Fruit fly (Drosophila melanogaster) whole organism, embryonic: ENCODE measurements around the gene GstT4.
A peak's percentile ranks its signal among the peaks of the same experiment; 100 is the strongest.

Experiments
- Adf1 ChIP-seq: fragments of 200-800 bp; sonication (Bioruptor generic); IDR thresholded peaks from 2 replicates; pipeline ENCODE4 v1.3.6; 2022; ENCODE audit warnings: missing biosample characterization, missing genetic modification characterization
- Asciz ChIP-seq: fragments of 200-800 bp; sonication (Bioruptor generic); optimal IDR thresholded peaks from 2 replicates; lab custom pipeline; 2017; ENCODE audit warnings: missing biosample characterization, mild to moderate bottlenecking, missing genetic modification characterization, missing genetic modification reagents
- Awh ChIP-seq: fragments of 200-800 bp; sonication (Bioruptor generic); IDR thresholded peaks from 2 replicates; pipeline ENCODE4, ENCODE4 v1.3.6; 2022; ENCODE audit warnings: missing biosample characterization, missing genetic modification characterization
- B-H1 ChIP-seq: fragments of 200-800 bp; sonication (Bioruptor generic); IDR thresholded peaks from 3 replicates; pipeline ENCODE4 v1.3.6; 2022; ENCODE audit warnings: missing biosample characterization, missing genetic modification characterization
- CG1024 ChIP-seq: fragments of 200-800 bp; sonication (Bioruptor generic); IDR thresholded peaks from 2 replicates; pipeline ENCODE4 v1.3.6; 2022; ENCODE audit warnings: missing biosample characterization, missing genetic modification characterization
- CG10274 ChIP-seq: fragments of 200-800 bp; sonication (Bioruptor generic); optimal IDR thresholded peaks from 3 replicates; lab custom pipeline; 2017; ENCODE audit warnings: missing biosample characterization, mild to moderate bottlenecking, missing genetic modification characterization
- CG10543 ChIP-seq: fragments of 200-800 bp; sonication (Bioruptor generic); optimal IDR thresholded peaks from 3 replicates; lab custom pipeline; 2017; ENCODE audit warnings: missing biosample characterization, mild to moderate bottlenecking, missing genetic modification characterization, moderate library complexity
- CG12071 ChIP-seq: fragments of 200-800 bp; sonication (Bioruptor generic); optimal IDR thresholded peaks from 3 replicates; lab custom pipeline; 2018; ENCODE audit warnings: missing biosample characterization, mild to moderate bottlenecking, missing genetic modification characterization
- CG12299 ChIP-seq: fragments of 200-800 bp; sonication (Bioruptor generic); optimal IDR thresholded peaks from 2 replicates; lab custom pipeline; 2018; ENCODE audit warnings: missing biosample characterization, mild to moderate bottlenecking, missing genetic modification characterization
- CG12744 ChIP-seq: fragments of 200-800 bp; sonication (Bioruptor generic); optimal IDR thresholded peaks from 2 replicates; lab custom pipeline; 2016; ENCODE audit warnings: missing biosample characterization, missing genetic modification characterization
- CG12769 ChIP-seq: fragments of 200-800 bp; sonication (Bioruptor generic); optimal IDR thresholded peaks from 2 replicates; lab custom pipeline; 2019; ENCODE audit warnings: missing biosample characterization, mild to moderate bottlenecking, missing genetic modification characterization, moderate library complexity
- CG13296 ChIP-seq: fragments of 200-800 bp; sonication (Bioruptor generic); optimal IDR thresholded peaks from 3 replicates; lab custom pipeline; 2018; ENCODE audit warnings: missing biosample characterization, mild to moderate bottlenecking, missing genetic modification characterization
- CG14050 ChIP-seq: fragments of 200-800 bp; sonication (Bioruptor generic); IDR thresholded peaks from 3 replicates; pipeline ENCODE4 v1.3.6; 2022; ENCODE audit warnings: missing biosample characterization, missing genetic modification characterization
- CG16815 ChIP-seq: fragments of 200-800 bp; sonication (Bioruptor generic); optimal IDR thresholded peaks from 3 replicates; lab custom pipeline; 2017; ENCODE audit warnings: missing biosample characterization, mild to moderate bottlenecking, missing genetic modification characterization
- CG2129 ChIP-seq: fragments of 200-800 bp; sonication (Bioruptor generic); IDR thresholded peaks from 2 replicates; pipeline ENCODE4 v1.3.6; 2022; ENCODE audit warnings: missing biosample characterization, missing genetic modification characterization; ENCODE audit not compliant: partially characterized antibody
- CG2712 ChIP-seq: fragments of 200-800 bp; optimal IDR thresholded peaks from 3 replicates; lab custom pipeline; 2019; ENCODE audit warnings: missing biosample characterization, mild to moderate bottlenecking, missing genetic modification characterization, moderate library complexity
- CG43689 ChIP-seq: fragments of 200-800 bp; sonication (Bioruptor generic); IDR thresholded peaks from 2 replicates; pipeline ENCODE4 v1.3.6; 2022; ENCODE audit warnings: missing biosample characterization, missing genetic modification characterization
- CG6683 ChIP-seq: fragments of 200-800 bp; sonication (Bioruptor generic); optimal IDR thresholded peaks from 2 replicates; lab custom pipeline; 2017; ENCODE audit warnings: missing biosample characterization, mild to moderate bottlenecking, missing genetic modification characterization, missing genetic modification reagents
- CG7372 ChIP-seq: fragments of 200-800 bp; sonication (Bioruptor generic); IDR thresholded peaks from 2 replicates; pipeline ENCODE4 v1.3.6; 2022; ENCODE audit warnings: missing biosample characterization, missing genetic modification characterization
- Deaf1 ChIP-seq: fragments of 200-800 bp; optimal IDR thresholded peaks from 3 replicates; lab custom pipeline; 2019; ENCODE audit warnings: missing biosample characterization, mild to moderate bottlenecking, missing genetic modification characterization, moderate library complexity
- Fer2 ChIP-seq: fragments of 200-800 bp; sonication (Bioruptor generic); optimal IDR thresholded peaks from 2 replicates; lab custom pipeline; 2018; ENCODE audit warnings: missing biosample characterization, mild to moderate bottlenecking, missing genetic modification characterization, moderate library complexity
- Gug ChIP-seq: fragments of 200-800 bp; sonication (Bioruptor generic); IDR thresholded peaks from 4 replicates; pipeline ENCODE4 v1.3.6; 2022; ENCODE audit warnings: missing biosample characterization, missing genetic modification characterization
- HLHmδ ChIP-seq: fragments of 200-800 bp; sonication (Bioruptor generic); optimal IDR thresholded peaks from 2 replicates; lab custom pipeline; 2018; ENCODE audit warnings: missing biosample characterization, mild to moderate bottlenecking, missing genetic modification characterization, moderate library complexity
- NFAT ChIP-seq: fragments of 200-800 bp; sonication (Bioruptor generic); IDR thresholded peaks from 2 replicates; pipeline ENCODE4 v1.3.6; 2022; ENCODE audit warnings: missing biosample characterization, missing genetic modification characterization
- Poxn ChIP-seq: fragments of 200-800 bp; sonication (Bioruptor generic); IDR thresholded peaks from 2 replicates; pipeline ENCODE4 v1.3.6; 2022; ENCODE audit warnings: missing biosample characterization, missing genetic modification characterization
- Sry-β ChIP-seq: fragments of 200-800 bp; sonication (Bioruptor generic); optimal IDR thresholded peaks from 2 replicates; lab custom pipeline; 2018; ENCODE audit warnings: missing biosample characterization, mild to moderate bottlenecking, missing genetic modification characterization, moderate library complexity
- ab ChIP-seq: fragments of 200-800 bp; sonication (Bioruptor generic); optimal IDR thresholded peaks from 2 replicates; lab custom pipeline; 2016; ENCODE audit warnings: missing biosample characterization, missing genetic modification characterization
- ac ChIP-seq: fragments of 200-800 bp; sonication (Bioruptor generic); optimal IDR thresholded peaks from 3 replicates; lab custom pipeline; 2017; ENCODE audit warnings: missing biosample characterization, mild to moderate bottlenecking, missing genetic modification characterization
- al ChIP-seq: fragments of 200-800 bp; sonication (Bioruptor generic); IDR thresholded peaks from 2 replicates; pipeline ENCODE4 v1.3.6; 2022; ENCODE audit warnings: missing biosample characterization, missing genetic modification characterization
- caup ChIP-seq: fragments of 200-800 bp; sonication (Bioruptor generic); optimal IDR thresholded peaks from 3 replicates; lab custom pipeline; 2017; ENCODE audit warnings: missing biosample characterization, mild to moderate bottlenecking, missing genetic modification characterization, moderate library complexity; ENCODE audit not compliant: severe bottlenecking
- chif ChIP-seq, 2 experiments: fragments of 200-800 bp; sonication (Bioruptor generic); optimal IDR thresholded peaks; 3 replicates each; lab custom pipeline; 2016; ENCODE audit warnings: missing biosample characterization in 2 of 2, missing genetic modification characterization in 2 of 2
- crc ChIP-seq: fragments of 200-800 bp; sonication (Bioruptor generic); optimal IDR thresholded peaks from 2 replicates; lab custom pipeline; 2016; ENCODE audit warnings: missing biosample characterization, missing genetic modification characterization
- cwo ChIP-seq: fragments of 200-800 bp; sonication (Bioruptor generic); optimal IDR thresholded peaks from 3 replicates; lab custom pipeline; 2017; ENCODE audit warnings: missing biosample characterization, missing genetic modification characterization, mild to moderate bottlenecking, moderate library complexity, missing genetic modification reagents
- dmrt11E ChIP-seq: fragments of 200-800 bp; sonication (Bioruptor generic); optimal IDR thresholded peaks from 3 replicates; lab custom pipeline; 2018; ENCODE audit warnings: missing biosample characterization, mild to moderate bottlenecking, missing genetic modification characterization, moderate library complexity
- ewg ChIP-seq: fragments of 200-800 bp; sonication (Bioruptor generic); optimal IDR thresholded peaks from 3 replicates; lab custom pipeline; 2017; ENCODE audit warnings: mild to moderate bottlenecking, missing biosample characterization, missing genetic modification reagents, missing genetic modification characterization
- ftz-f1 ChIP-seq: fragments of 200-800 bp; sonication (Bioruptor generic); optimal IDR thresholded peaks from 2 replicates; lab custom pipeline; 2016; ENCODE audit warnings: missing biosample characterization, missing genetic modification characterization
- jigr1 ChIP-seq: fragments of 200-800 bp; sonication (Bioruptor generic); IDR thresholded peaks from 3 replicates; pipeline ENCODE4 v1.3.6; 2022; ENCODE audit warnings: missing biosample characterization, missing genetic modification characterization
- nau ChIP-seq: fragments of 200-800 bp; sonication (Bioruptor generic); optimal IDR thresholded peaks from 3 replicates; lab custom pipeline; 2017; ENCODE audit warnings: missing biosample characterization, mild to moderate bottlenecking, missing genetic modification characterization, missing genetic modification reagents
- odd ChIP-seq: fragments of 200-800 bp; sonication (Bioruptor generic); optimal IDR thresholded peaks from 2 replicates; lab custom pipeline; 2017; ENCODE audit warnings: missing biosample characterization, mild to moderate bottlenecking, missing genetic modification characterization
- onecut ChIP-seq: fragments of 200-800 bp; sonication (Bioruptor generic); IDR thresholded peaks from 2 replicates; pipeline ENCODE4 v1.3.6; 2022; ENCODE audit warnings: missing biosample characterization, missing genetic modification characterization
- psq ChIP-seq: fragments of 200-800 bp; sonication (Bioruptor generic); optimal IDR thresholded peaks from 2 replicates; lab custom pipeline; 2017; ENCODE audit warnings: missing biosample characterization, missing genetic modification characterization
- sd ChIP-seq: fragments of 200-800 bp; sonication (Bioruptor generic); optimal IDR thresholded peaks from 3 replicates; lab custom pipeline; 2018; ENCODE audit warnings: missing biosample characterization, mild to moderate bottlenecking, missing genetic modification characterization, moderate library complexity
- sima ChIP-seq: fragments of 200-800 bp; sonication (Bioruptor generic); optimal IDR thresholded peaks from 2 replicates; lab custom pipeline; 2016; ENCODE audit warnings: missing biosample characterization, missing genetic modification characterization
- sisA ChIP-seq: fragments of 200-800 bp; sonication (Bioruptor generic); IDR thresholded peaks from 2 replicates; pipeline ENCODE4 v1.3.6; 2022; ENCODE audit warnings: missing biosample characterization, missing genetic modification characterization
- sqz ChIP-seq: fragments of 200-800 bp; sonication (Bioruptor generic); optimal IDR thresholded peaks from 3 replicates; lab custom pipeline; 2018; ENCODE audit warnings: missing biosample characterization, mild to moderate bottlenecking, missing genetic modification characterization
- tio ChIP-seq: fragments of 200-800 bp; sonication (Bioruptor generic); optimal IDR thresholded peaks from 2 replicates; lab custom pipeline; 2017; ENCODE audit warnings: missing biosample characterization, missing genetic modification characterization, inconsistent platforms
- vvl ChIP-seq: fragments of 200-800 bp; sonication (Bioruptor generic); IDR thresholded peaks from 2 replicates; pipeline ENCODE4 v1.3.6; 2022; ENCODE audit warnings: missing biosample characterization, missing genetic modification characterization
- wdn ChIP-seq: fragments of 200-800 bp; sonication (Bioruptor generic); IDR thresholded peaks from 2 replicates; pipeline ENCODE4 v1.3.6; 2022; ENCODE audit warnings: missing biosample characterization, missing genetic modification characterization
- wor ChIP-seq: fragments of 200-800 bp; sonication (Bioruptor generic); IDR thresholded peaks from 2 replicates; pipeline ENCODE4 v1.3.6; 2022; ENCODE audit warnings: missing biosample characterization, missing genetic modification characterization

The GstT4 gene

dm6 chrX:13391174-13392040 lies 13.1 kb upstream of the GstT4 start (continued):
- TF ChIP-seq nau (no peak), ewg (no peak), Fer2 (no peak), Deaf1 (tag; lab: Kevin White, UChicago) (no peak), ftz-f1 (GFP tag; lab: Kevin White, UChicago) (no peak), psq (GFP tag; lab: Kevin White, UChicago) (no peak), NFAT (GFP tag; lab: Robert Waterston, UW) (0 out of 2 replicates have a peak, but pooled peaks have one; percentile 33), wdn (GFP tag; lab: Robert Waterston, UW) (no peak), Sry-β (GFP tag; lab: Kevin White, UChicago) (no peak), CG1024 (no peak), sima (GFP tag; lab: Kevin White, UChicago) (no peak), CG12744 (peak; percentile 40), Gug (GFP tag; lab: Robert Waterston, UW) (0 out of 4 replicates have a peak, but pooled peaks have one; percentile 21), chif (GFP tag; optimal IDR thresholded peaks at IDR 0.05; lab: Kevin White, UChicago) (no peak), odd (GFP tag; lab: Kevin White, UChicago) (no peak), ac (no peak), Adf1 (GFP tag; lab: Robert Waterston, UW) (no peak), dmrt11E (tag; lab: Kevin White, UChicago) (no peak), CG14050 (GFP tag; lab: Robert Waterston, UW) (no peak; the same call in 2 of the 3 replicates), cwo (peak; percentile 61), sqz (no peak), crc (peak; percentile 27), Awh (GFP tag; lab: Robert Waterston, UW) (no peak), CG43689 (GFP tag; lab: Robert Waterston, UW) (no peak), caup (GFP tag; lab: Kevin White, UChicago) (peak; percentile 60), wor (GFP tag; lab: Robert Waterston, UW) (no peak), sd (no peak), Asciz (GFP tag; lab: Kevin White, UChicago) (no peak), tio (GFP tag; lab: Kevin White, UChicago) (peak; percentile 32), CG10543 (GFP tag; lab: Kevin White, UChicago) (no peak), CG12071 (GFP tag; lab: Kevin White, UChicago) (peak; percentile 0), B-H1 (GFP tag; lab: Robert Waterston, UW) (no peak), sisA (GFP tag; lab: Robert Waterston, UW) (no peak), CG6683 (GFP tag; lab: Kevin White, UChicago) (no peak), CG2129 (GFP tag; lab: Robert Waterston, UW) (no peak), onecut (no peak), CG10274 (GFP tag; lab: Kevin White, UChicago) (peak; percentile 54), Poxn (peak; percentile 67), ab (GFP tag; lab: Kevin White, UChicago) (no peak), CG16815 (GFP tag; lab: Kevin White, UChicago) (peak; percentile 59), HLHmδ (GFP tag; lab: Kevin White, UChicago) (no peak), CG2712 (tag; lab: Kevin White, UChicago) (peak; percentile 17), CG7372 (no peak), CG13296 (GFP tag; lab: Kevin White, UChicago) (peak; percentile 4), CG12769 (tag; lab: Kevin White, UChicago) (peak; percentile 47), CG12299 (tag; lab: Kevin White, UChicago) (no peak), al (peak; percentile 73), jigr1 (GFP tag; lab: Robert Waterston, UW) (no peak), vvl (GFP tag; lab: Robert Waterston, UW) (peak; percentile 26; the same call in 1 of the 2 replicates)
